Fruit fly (Drosophila melanogaster) whole organism, prepupa: ENCODE measurements around the gene RpS4.

Experiments
- Blimp-1 ChIP-seq: fragments of 200-800 bp; sonication (Bioruptor generic); optimal IDR thresholded peaks from 3 replicates; lab custom pipeline; 2017; ENCODE audit warnings: missing biosample characterization, missing genetic modification characterization, mild to moderate bottlenecking, moderate library complexity, missing genetic modification reagents
- CG10631 ChIP-seq: fragments of 200-800 bp; sonication (Bioruptor generic); optimal IDR thresholded peaks from 2 replicates; lab custom pipeline; 2016; ENCODE audit warnings: missing biosample characterization, missing genetic modification characterization
- CG10669 ChIP-seq: fragments of 200-800 bp; sonication (Bioruptor generic); optimal IDR thresholded peaks from 3 replicates; lab custom pipeline; 2018; ENCODE audit warnings: missing biosample characterization, mild to moderate bottlenecking, missing genetic modification characterization, moderate library complexity
- CG11294 ChIP-seq: fragments of 200-800 bp; sonication (Bioruptor generic); IDR thresholded peaks from 2 replicates; pipeline ENCODE4 v1.3.6; 2022; ENCODE audit warnings: missing biosample characterization, missing genetic modification characterization
- CG11762 ChIP-seq: fragments of 200-800 bp; sonication (Bioruptor generic); optimal IDR thresholded peaks from 3 replicates; lab custom pipeline; 2016; ENCODE audit warnings: missing biosample characterization, missing genetic modification characterization; ENCODE audit not compliant: insufficient read depth
- CG11902 ChIP-seq: fragments of 200-800 bp; sonication (Bioruptor generic); optimal IDR thresholded peaks from 3 replicates; lab custom pipeline; 2016; ENCODE audit warnings: missing biosample characterization, missing genetic modification characterization
- CG15336 ChIP-seq: fragments of 200-800 bp; sonication (Bioruptor generic); IDR thresholded peaks from 2 replicates; pipeline ENCODE4 v1.3.6; 2022; ENCODE audit warnings: missing biosample characterization, missing genetic modification characterization
- CG1621 ChIP-seq: fragments of 200-800 bp; sonication (Bioruptor generic); optimal IDR thresholded peaks from 3 replicates; lab custom pipeline; 2018; ENCODE audit warnings: missing biosample characterization, mild to moderate bottlenecking, missing genetic modification characterization
- CG16779 ChIP-seq: fragments of 200-800 bp; sonication (Bioruptor generic); optimal IDR thresholded peaks from 3 replicates; lab custom pipeline; 2017; ENCODE audit warnings: missing biosample characterization, mild to moderate bottlenecking, missing genetic modification characterization
- CG3032 ChIP-seq: fragments of 200-800 bp; optimal IDR thresholded peaks from 2 replicates; lab custom pipeline; 2019; ENCODE audit warnings: missing biosample characterization, mild to moderate bottlenecking, missing genetic modification characterization, moderate library complexity
- CG31627 ChIP-seq: fragments of 200-800 bp; sonication (Bioruptor generic); optimal IDR thresholded peaks from 3 replicates; lab custom pipeline; 2016; ENCODE audit warnings: missing biosample characterization, missing genetic modification characterization
- CG34406 ChIP-seq: fragments of 200-800 bp; sonication (Bioruptor generic); optimal IDR thresholded peaks from 3 replicates; lab custom pipeline; 2016; ENCODE audit warnings: missing biosample characterization, missing genetic modification characterization
- CG3919 ChIP-seq: fragments of 200-800 bp; sonication (Bioruptor generic); optimal IDR thresholded peaks from 3 replicates; lab custom pipeline; 2016; ENCODE audit warnings: missing biosample characterization, missing genetic modification characterization
- CG4318 ChIP-seq: fragments of 200-800 bp; sonication (Bioruptor generic); optimal IDR thresholded peaks from 3 replicates; lab custom pipeline; 2017; ENCODE audit warnings: missing biosample characterization, mild to moderate bottlenecking, missing genetic modification characterization
- CG6163 ChIP-seq: fragments of 200-800 bp; sonication (Bioruptor generic); IDR thresholded peaks from 3 replicates; pipeline ENCODE4 v1.3.6; 2022; ENCODE audit warnings: missing biosample characterization, missing genetic modification characterization
- CG6276 ChIP-seq: fragments of 200-800 bp; sonication (Bioruptor generic); optimal IDR thresholded peaks from 2 replicates; lab custom pipeline; 2017; ENCODE audit warnings: missing biosample characterization, mild to moderate bottlenecking, missing genetic modification characterization
- CG6854 ChIP-seq: fragments of 200-800 bp; sonication (Bioruptor generic); optimal IDR thresholded peaks from 2 replicates; lab custom pipeline; 2017; ENCODE audit warnings: missing biosample characterization, mild to moderate bottlenecking, missing genetic modification characterization
- CG7368 ChIP-seq: fragments of 200-800 bp; sonication (Bioruptor generic); optimal IDR thresholded peaks from 3 replicates; lab custom pipeline; 2016; ENCODE audit warnings: missing biosample characterization, missing genetic modification characterization
- CG8119 ChIP-seq: fragments of 200-800 bp; sonication (Bioruptor generic); IDR thresholded peaks from 3 replicates; pipeline ENCODE4 v1.3.6; 2022; ENCODE audit warnings: missing biosample characterization, missing genetic modification characterization
- CG8632 ChIP-seq: fragments of 200-800 bp; sonication (Bioruptor generic); optimal IDR thresholded peaks from 3 replicates; lab custom pipeline; 2016; ENCODE audit warnings: missing biosample characterization, missing genetic modification characterization
- CG9139 ChIP-seq: fragments of 200-800 bp; sonication (Bioruptor generic); optimal IDR thresholded peaks from 3 replicates; lab custom pipeline; 2017; ENCODE audit warnings: missing biosample characterization, mild to moderate bottlenecking, missing genetic modification characterization
- Eip75B ChIP-seq: fragments of 200-800 bp; sonication (Bioruptor generic); optimal IDR thresholded peaks from 3 replicates; lab custom pipeline; 2016; ENCODE audit warnings: missing biosample characterization, missing genetic modification characterization
- Eip78C ChIP-seq: fragments of 200-800 bp; sonication (Bioruptor generic); peaks from one replicate; lab custom pipeline; 2016; ENCODE audit warnings: missing biosample characterization, missing genetic modification characterization
- Eip93F ChIP-seq: fragments of 200-800 bp; sonication (Bioruptor generic); optimal IDR thresholded peaks from 2 replicates; lab custom pipeline; 2016; ENCODE audit warnings: missing biosample characterization, mild to moderate bottlenecking, missing genetic modification characterization
- Ets96B ChIP-seq: fragments of 200-800 bp; optimal IDR thresholded peaks from 2 replicates; lab custom pipeline; 2019; ENCODE audit warnings: missing biosample characterization, mild to moderate bottlenecking, missing genetic modification characterization, moderate library complexity
- Hr38 ChIP-seq: sonication (Bioruptor generic); optimal IDR thresholded peaks from 2 replicates; lab custom pipeline; 2016; ENCODE audit warnings: missing biosample characterization, missing genetic modification characterization
- Lpt ChIP-seq: fragments of 200-800 bp; sonication (Bioruptor generic); optimal IDR thresholded peaks from 3 replicates; lab custom pipeline; 2016; ENCODE audit warnings: missing biosample characterization, missing genetic modification characterization
- Met ChIP-seq: fragments of 200-800 bp; sonication (Bioruptor generic); optimal IDR thresholded peaks from 3 replicates; lab custom pipeline; 2016; ENCODE audit warnings: missing biosample characterization, missing genetic modification characterization
- OdsH ChIP-seq: fragments of 200-800 bp; sonication (Bioruptor generic); optimal IDR thresholded peaks from 3 replicates; lab custom pipeline; 2016; ENCODE audit warnings: missing biosample characterization, missing genetic modification characterization
- Smox ChIP-seq: fragments of 200-800 bp; sonication (Bioruptor generic); optimal IDR thresholded peaks from 3 replicates; lab custom pipeline; 2016; ENCODE audit warnings: missing biosample characterization, missing genetic modification characterization
- Sox102F ChIP-seq: fragments of 200-800 bp; sonication (Bioruptor generic); optimal IDR thresholded peaks from 2 replicates; lab custom pipeline; 2016; ENCODE audit warnings: missing biosample characterization, mild to moderate bottlenecking, missing genetic modification characterization
- Sox14 ChIP-seq: fragments of 200-800 bp; sonication (Bioruptor generic); optimal IDR thresholded peaks from 3 replicates; lab custom pipeline; 2016; ENCODE audit warnings: missing biosample characterization, missing genetic modification characterization
- Sox15 ChIP-seq: fragments of 200-800 bp; sonication (Bioruptor generic); optimal IDR thresholded peaks from 3 replicates; lab custom pipeline; 2016; ENCODE audit warnings: missing biosample characterization, missing genetic modification characterization
- acj6 ChIP-seq: fragments of 200-800 bp; sonication (Bioruptor generic); optimal IDR thresholded peaks from 3 replicates; lab custom pipeline; 2016; ENCODE audit warnings: missing biosample characterization, missing genetic modification characterization
- cyc ChIP-seq: fragments of 200-800 bp; sonication (Bioruptor generic); optimal IDR thresholded peaks from 3 replicates; lab custom pipeline; 2016; ENCODE audit warnings: missing biosample characterization, missing genetic modification characterization
- dac ChIP-seq: fragments of 200-800 bp; sonication (Bioruptor generic); optimal IDR thresholded peaks from 2 replicates; lab custom pipeline; 2017; ENCODE audit warnings: missing biosample characterization, mild to moderate bottlenecking, missing genetic modification characterization
- dsx ChIP-seq: fragments of 200-800 bp; optimal IDR thresholded peaks from 3 replicates; lab custom pipeline; 2019; ENCODE audit warnings: missing biosample characterization, mild to moderate bottlenecking, missing genetic modification characterization, moderate library complexity; ENCODE audit not compliant: poor library complexity, severe bottlenecking
- eg ChIP-seq: fragments of 200-800 bp; sonication (Bioruptor generic); IDR thresholded peaks from 3 replicates; pipeline ENCODE4 v1.3.6; 2022; ENCODE audit warnings: missing biosample characterization, missing genetic modification characterization
- fd59A ChIP-seq: fragments of 200-800 bp; sonication (Bioruptor generic); optimal IDR thresholded peaks from 2 replicates; lab custom pipeline; 2017; ENCODE audit warnings: missing biosample characterization, mild to moderate bottlenecking, missing genetic modification characterization, missing genetic modification reagents
- fd85E ChIP-seq: fragments of 200-800 bp; sonication (Bioruptor generic); optimal IDR thresholded peaks from 3 replicates; lab custom pipeline; 2016; ENCODE audit warnings: missing biosample characterization, missing genetic modification characterization
- fkh ChIP-seq: fragments of 200-800 bp; sonication (Bioruptor generic); optimal IDR thresholded peaks from 3 replicates; lab custom pipeline; 2017; ENCODE audit warnings: missing biosample characterization, mild to moderate bottlenecking, missing genetic modification characterization, moderate library complexity
- lz ChIP-seq: fragments of 200-800 bp; sonication (Bioruptor generic); optimal IDR thresholded peaks from 3 replicates; lab custom pipeline; 2016; ENCODE audit warnings: missing biosample characterization, missing genetic modification characterization
- net ChIP-seq: fragments of 200-800 bp; sonication (Bioruptor generic); optimal IDR thresholded peaks from 3 replicates; lab custom pipeline; 2016; ENCODE audit warnings: missing biosample characterization, missing genetic modification characterization
- pdm3 ChIP-seq: fragments of 200-800 bp; sonication (Bioruptor generic); optimal IDR thresholded peaks from 3 replicates; lab custom pipeline; 2016; ENCODE audit warnings: missing biosample characterization, missing genetic modification characterization
- salr ChIP-seq, 2 experiments: fragments of 200-800 bp; sonication (Bioruptor generic); optimal IDR thresholded peaks; 3 replicates each; lab custom pipeline; 2016 to 2018; ENCODE audit warnings: missing biosample characterization in 2 of 2, missing genetic modification characterization in 2 of 2, mild to moderate bottlenecking in 1 of 2
- spab ChIP-seq: fragments of 200-800 bp; sonication (Bioruptor generic); optimal IDR thresholded peaks from 2 replicates; lab custom pipeline; 2017; ENCODE audit warnings: missing biosample characterization, mild to moderate bottlenecking, missing genetic modification characterization, missing genetic modification reagents
- ss ChIP-seq, 2 experiments: fragments of 200-800 bp; sonication (Bioruptor generic); optimal IDR thresholded peaks; 2 replicates in 1 of 2; 3 replicates in 1 of 2; lab custom pipeline; 2017 to 2018; ENCODE audit warnings: mild to moderate bottlenecking in 2 of 2, missing biosample characterization in 2 of 2, missing genetic modification characterization in 2 of 2, moderate library complexity in 1 of 2
- svp ChIP-seq: fragments of 200-800 bp; sonication (Bioruptor generic); peaks from one replicate; lab custom pipeline; 2016; ENCODE audit warnings: missing biosample characterization, missing genetic modification characterization
- topi ChIP-seq: fragments of 200-800 bp; sonication (Bioruptor generic); optimal IDR thresholded peaks from 3 replicates; lab custom pipeline; 2016; ENCODE audit warnings: missing biosample characterization, missing genetic modification characterization
- vri ChIP-seq: fragments of 200-800 bp; sonication (Bioruptor generic); optimal IDR thresholded peaks from 3 replicates; lab custom pipeline; 2016; ENCODE audit warnings: missing biosample characterization, mild to moderate bottlenecking, missing genetic modification characterization

Gene RpS4

dm6 chr3L:13041292-13042067 lies at the start of gene RpS4:
RpS4 (plus strand) TSS chr3L:13041756.
- TF ChIP-seq Smox (GFP tag; lab: Kevin White, UChicago) (peak; percentile 70), CG16779 (tag; lab: Kevin White, UChicago) (peak; percentile 91), ss (GFP tag; optimal IDR thresholded peaks at IDR 0.05; lab: Kevin White, UChicago) (peak; percentile 89 to 95), CG6163 (GFP tag; lab: Robert Waterston, UW) (peak; percentile 90), CG3032 (peak; percentile 69), CG8119 (GFP tag; lab: Robert Waterston, UW) (peak; percentile 50; the same call in 2 of the 3 replicates), fd85E (GFP tag; lab: Kevin White, UChicago) (peak; percentile 89), CG7368 (GFP tag; lab: Kevin White, UChicago) (peak; percentile 85), CG15336 (GFP tag; lab: Robert Waterston, UW) (peak; percentile 65), Eip75B (peak; percentile 86), Eip93F (GFP tag; lab: Kevin White, UChicago) (no peak), CG3919 (peak; percentile 94), CG6854 (peak; percentile 99), topi (GFP tag; lab: Kevin White, UChicago) (peak; percentile 82), net (GFP tag; lab: Kevin White, UChicago) (peak; percentile 93), dac (GFP tag; lab: Kevin White, UChicago) (peak; percentile 63), fkh (GFP tag; lab: Kevin White, UChicago) (peak; percentile 79), Ets96B (tag; lab: Kevin White, UChicago) (peak; percentile 59), spab (GFP tag; lab: Kevin White, UChicago) (peak; percentile 74), salr (GFP tag; optimal IDR thresholded peaks at IDR 0.05; lab: Kevin White, UChicago) (peak in 1 of 2 experiments; percentile 92), fd59A (GFP tag; lab: Kevin White, UChicago) (peak; percentile 69), CG10669 (GFP tag; lab: Kevin White, UChicago) (peak; percentile 75), Lpt (GFP tag; lab: Kevin White, UChicago) (no peak), acj6 (peak; percentile 65), CG11294 (GFP tag; lab: Robert Waterston, UW) (peak; percentile 36; the same call in 1 of the 2 replicates), CG6276 (GFP tag; lab: Kevin White, UChicago) (no peak), CG11762 (GFP tag; lab: Kevin White, UChicago) (peak; percentile 73), CG1621 (peak; percentile 88), pdm3 (GFP tag; lab: Kevin White, UChicago) (peak; percentile 83), Blimp-1 (peak; percentile 79), CG9139 (GFP tag; lab: Kevin White, UChicago) (peak; percentile 93), CG11902 (GFP tag; lab: Kevin White, UChicago) (peak; percentile 68), CG4318 (GFP tag; lab: Kevin White, UChicago) (no peak), lz (GFP tag; lab: Kevin White, UChicago) (peak; percentile 89), vri (GFP tag; lab: Kevin White, UChicago) (peak; percentile 86), CG10631 (GFP tag; lab: Kevin White, UChicago) (peak; percentile 55), Sox102F (peak; percentile 88), OdsH (peak; percentile 76), eg (GFP tag; lab: Robert Waterston, UW) (peak; percentile 84), CG8632 (GFP tag; lab: Kevin White, UChicago) (peak; percentile 74), Eip78C (GFP tag; lab: Kevin White, UChicago) (peak; percentile 96), dsx (peak; percentile 67), cyc (GFP tag; lab: Kevin White, UChicago) (peak; percentile 84), Sox15 (GFP tag; lab: Kevin White, UChicago) (no peak), Sox14 (GFP tag; lab: Kevin White, UChicago) (peak; percentile 60), svp (GFP tag; lab: Kevin White, UChicago) (peak; percentile 84), Hr38 (GFP tag; lab: Kevin White, UChicago) (no peak), CG31627 (GFP tag; lab: Kevin White, UChicago) (peak; percentile 83), CG34406 (GFP tag; lab: Kevin White, UChicago) (peak; percentile 82), Met (GFP tag; lab: Kevin White, UChicago) (peak; percentile 86)
